Worm (Caenorhabditis elegans) whole organism, L3 larva: ENCODE measurements around the gene T08G5.2.

Experiments used
- R02D3.7 ChIP-seq: fragments of 150-350 bp; optimal IDR thresholded peaks from 2 replicates; lab custom pipeline; 2014; ENCODE audit warnings: missing biosample characterization, missing genetic modification characterization
- ZK546.5 ChIP-seq: sonication (generic microtip); optimal IDR thresholded peaks from 2 replicates; lab custom pipeline; 2017; ENCODE audit warnings: missing biosample characterization, missing genetic modification characterization
- aly-2 ChIP-seq: fragments of 150-350 bp; optimal IDR thresholded peaks from 2 replicates; lab custom pipeline; 2014; ENCODE audit warnings: missing biosample characterization, missing genetic modification characterization
- ama-1 ChIP-seq: fragments of 150-350 bp; optimal IDR thresholded peaks from 2 replicates; lab custom pipeline; 2018
- ceh-16 ChIP-seq: sonication (generic microtip); optimal IDR thresholded peaks from 2 replicates; lab custom pipeline; 2017; ENCODE audit warnings: missing biosample characterization, missing genetic modification characterization
- ceh-82 ChIP-seq: fragments of 150-350 bp; optimal IDR thresholded peaks from 2 replicates; lab custom pipeline; 2014; ENCODE audit warnings: missing biosample characterization, missing genetic modification characterization
- egl-27 ChIP-seq: sonication (generic microtip); optimal IDR thresholded peaks from 4 replicates; lab custom pipeline; 2017; ENCODE audit warnings: missing biosample characterization, missing genetic modification reagents, missing genetic modification characterization
- egl-5 ChIP-seq: fragments of 150-350 bp; optimal IDR thresholded peaks from 2 replicates; lab custom pipeline; 2017; ENCODE audit warnings: missing biosample characterization, missing genetic modification reagents, missing genetic modification characterization, inconsistent platforms
- elt-1 ChIP-seq: fragments of 150-350 bp; optimal IDR thresholded peaks from 2 replicates; lab custom pipeline; 2014; ENCODE audit warnings: missing biosample characterization, missing genetic modification characterization
- elt-2 ChIP-seq: sonication (generic microtip); optimal IDR thresholded peaks from 2 replicates; lab custom pipeline; 2016; ENCODE audit warnings: missing genetic modification reagents, mild to moderate bottlenecking, missing genetic modification characterization, missing compliant biosample characterization
- elt-3 ChIP-seq, 3 experiments: fragments of 150-350 bp in 1 of 3; sonication (generic microtip) in 2 of 3; optimal IDR thresholded peaks; 2 replicates in 2 of 3; 4 replicates in 1 of 3; lab custom pipeline; 2014 to 2017; ENCODE audit warnings: missing biosample characterization in 3 of 3, missing genetic modification characterization in 3 of 3
- fkh-10 ChIP-seq: sonication (generic microtip); optimal IDR thresholded peaks from 2 replicates; lab custom pipeline; 2017; ENCODE audit warnings: missing biosample characterization, missing genetic modification reagents, missing genetic modification characterization
- fkh-2 ChIP-seq: fragments of 150-350 bp; optimal IDR thresholded peaks from 2 replicates; lab custom pipeline; 2014; ENCODE audit warnings: missing biosample characterization, missing genetic modification reagents, missing genetic modification characterization
- fos-1 ChIP-seq: fragments of 150-350 bp; optimal IDR thresholded peaks from 2 replicates; lab custom pipeline; 2014; ENCODE audit warnings: missing biosample characterization, missing genetic modification characterization
- hmg-11 ChIP-seq: sonication (generic microtip); optimal IDR thresholded peaks from 2 replicates; lab custom pipeline; 2016; ENCODE audit warnings: missing genetic modification characterization, missing compliant biosample characterization
- lin-15B ChIP-seq: fragments of 150-350 bp; optimal IDR thresholded peaks from 2 replicates; lab custom pipeline; 2014; ENCODE audit warnings: missing biosample characterization, missing genetic modification characterization
- lin-39 ChIP-seq: fragments of 150-350 bp; optimal IDR thresholded peaks from 2 replicates; lab custom pipeline; 2018; ENCODE audit warnings: missing biosample characterization, missing genetic modification reagents, missing genetic modification characterization
- lsy-12 ChIP-seq: sonication (generic microtip); optimal IDR thresholded peaks from 2 replicates; lab custom pipeline; 2016; ENCODE audit warnings: mild to moderate bottlenecking, missing genetic modification characterization, missing compliant biosample characterization
- mdl-1 ChIP-seq: fragments of 150-350 bp; optimal IDR thresholded peaks from 2 replicates; lab custom pipeline; 2014; ENCODE audit warnings: missing biosample characterization, missing genetic modification characterization
- nfya-1 ChIP-seq: sonication (generic microtip); optimal IDR thresholded peaks from 2 replicates; lab custom pipeline; 2017; ENCODE audit warnings: missing genetic modification characterization, mild to moderate bottlenecking, missing compliant biosample characterization, antibody characterized with exemption, moderate library complexity; ENCODE audit not compliant: insufficient read depth
- nhr-11 ChIP-seq: fragments of 150-350 bp; optimal IDR thresholded peaks from 2 replicates; lab custom pipeline; 2014; ENCODE audit warnings: missing biosample characterization, missing genetic modification characterization
- nhr-12 ChIP-seq: fragments of 150-350 bp; optimal IDR thresholded peaks from 2 replicates; lab custom pipeline; 2014; ENCODE audit warnings: missing biosample characterization, missing genetic modification characterization
- nhr-23 ChIP-seq: fragments of 150-350 bp; optimal IDR thresholded peaks from 2 replicates; lab custom pipeline; 2014; ENCODE audit warnings: missing biosample characterization, missing genetic modification reagents, missing genetic modification characterization
- nhr-25 ChIP-seq: sonication (generic microtip); optimal IDR thresholded peaks from 2 replicates; lab custom pipeline; 2017; ENCODE audit warnings: missing biosample characterization, missing genetic modification characterization
- nhr-28 ChIP-seq: fragments of 150-350 bp; optimal IDR thresholded peaks from 2 replicates; lab custom pipeline; 2014; ENCODE audit warnings: missing biosample characterization, missing genetic modification characterization
- pha-4 ChIP-seq: fragments of 150-350 bp; optimal IDR thresholded peaks from 2 replicates; lab custom pipeline; 2014; ENCODE audit warnings: missing biosample characterization, missing genetic modification reagents, missing genetic modification characterization
- pqm-1 ChIP-seq: fragments of 150-350 bp; optimal IDR thresholded peaks from 2 replicates; lab custom pipeline; 2017; ENCODE audit warnings: missing biosample characterization, missing genetic modification characterization, inconsistent platforms
- sea-2 ChIP-seq: fragments of 150-350 bp; sonication (generic microtip); optimal IDR thresholded peaks from 4 replicates; lab custom pipeline; 2014; ENCODE audit warnings: missing biosample characterization, missing genetic modification reagents, missing genetic modification characterization
- skn-1 ChIP-seq: fragments of 150-350 bp; optimal IDR thresholded peaks from 2 replicates; lab custom pipeline; 2014; ENCODE audit warnings: missing biosample characterization, missing genetic modification characterization
- snpc-4 ChIP-seq: fragments of 150-350 bp; optimal IDR thresholded peaks from 2 replicates; lab custom pipeline; 2014; ENCODE audit warnings: missing biosample characterization, missing genetic modification characterization
- unc-39 ChIP-seq: sonication (generic microtip); optimal IDR thresholded peaks from 4 replicates; lab custom pipeline; 2017; ENCODE audit warnings: missing biosample characterization, missing genetic modification characterization
- zag-1 ChIP-seq: fragments of 150-350 bp; optimal IDR thresholded peaks from 2 replicates; lab custom pipeline; 2014; ENCODE audit warnings: missing biosample characterization, missing genetic modification characterization
- ztf-4 ChIP-seq: fragments of 150-350 bp; optimal IDR thresholded peaks from 2 replicates; lab custom pipeline; 2014; ENCODE audit warnings: missing biosample characterization, missing genetic modification characterization

The T08G5.2 gene

DNA sequence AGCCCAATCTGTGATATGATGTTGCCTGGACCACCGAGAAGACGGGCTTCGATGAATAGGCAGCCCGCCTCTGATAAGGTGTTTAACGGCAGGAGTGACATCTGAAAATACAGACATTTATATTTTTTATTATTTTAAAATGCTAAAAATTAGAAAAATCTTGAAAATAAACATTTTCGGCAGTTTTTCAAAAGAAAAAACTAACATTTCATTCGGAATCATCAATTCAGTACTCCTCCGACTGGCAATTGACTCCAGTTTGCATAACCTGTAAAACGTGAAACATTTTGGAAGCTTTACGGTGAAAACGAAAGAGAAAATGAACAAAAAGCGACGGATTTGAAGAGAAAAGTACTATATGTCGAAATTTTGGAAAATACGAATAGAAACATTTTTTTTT, 20.3 kb downstream of the T08G5.2 start, which contains the start of gene ric-7:
TSS of gene ric-7 (minus strand) at position 101 of the 400 bp plus-strand sequence.
- no peak for TF ChIP-seq nhr-25 (tag; lab: Kevin White, UChicago)
- TF ChIP-seq fkh-2 (tag; lab: Kevin White, UChicago): no peak

DNA sequence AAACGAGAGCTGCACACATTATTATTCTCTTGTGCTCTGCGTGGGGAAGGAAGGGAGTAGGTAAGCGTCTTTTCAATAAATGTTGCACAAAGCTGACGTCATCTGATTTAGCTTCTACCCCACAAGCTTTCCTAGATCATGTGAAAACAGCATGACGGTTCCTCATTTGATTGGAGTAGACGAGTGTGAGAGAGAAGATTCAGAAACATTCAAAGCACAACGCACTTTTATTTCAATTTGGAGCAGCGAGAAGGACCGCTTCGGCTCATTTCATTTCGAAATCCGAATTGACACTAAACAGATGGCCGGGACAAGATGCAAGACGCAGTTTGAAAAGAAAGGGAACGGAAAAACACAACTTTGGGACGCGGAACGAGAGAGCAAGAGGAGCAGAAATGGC, 21.8 kb downstream of the T08G5.2 start:
- TF ChIP-seq egl-5 (peak; percentile 50), elt-3 (tag; optimal IDR thresholded peaks at IDR 0.05; lab: Kevin White, UChicago) (no peak), fos-1 (tag; lab: Kevin White, UChicago) (no peak), ceh-16 (tag; lab: Kevin White, UChicago) (no peak), fkh-10 (peak; percentile 66), lin-39 (tag; lab: Kevin White, UChicago) (peak; percentile 26), skn-1 (no peak), sea-2 (GFP tag; lab: Kevin White, UChicago) (no peak), fkh-2 (tag; lab: Kevin White, UChicago) (no peak), nfya-1 (tag; lab: Kevin White, UChicago) (peak; percentile 14), nhr-28 (tag; lab: Kevin White, UChicago) (no peak), ama-1 (lab: Kevin White, UChicago) (no peak)

DNA sequence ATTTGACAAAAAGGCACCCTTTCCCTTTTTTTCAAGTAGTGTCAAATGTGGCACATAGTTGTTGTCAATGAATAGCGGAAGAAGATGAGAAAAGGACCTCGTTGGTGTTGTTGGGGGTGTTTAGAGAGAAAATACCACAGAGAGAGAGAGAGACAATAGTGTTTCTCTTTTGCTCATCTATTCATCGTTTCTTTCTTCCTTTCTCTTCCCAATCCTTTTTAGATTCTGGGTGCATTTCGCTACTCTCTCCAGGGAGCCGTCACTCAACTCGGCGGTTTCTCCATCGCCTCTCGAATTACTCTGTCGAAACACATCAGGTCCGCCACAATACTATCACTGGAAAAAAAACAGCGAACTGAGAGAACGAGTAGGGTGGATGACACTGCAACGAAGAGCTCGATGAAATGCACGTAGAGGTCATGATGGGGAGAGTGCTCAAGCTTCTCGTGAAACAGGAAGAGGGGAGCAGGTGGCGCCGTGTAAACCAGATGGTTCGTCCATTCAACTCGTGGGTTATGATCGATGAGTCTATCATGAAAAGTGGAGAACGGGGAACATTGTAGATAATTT, 22.4 kb downstream of the T08G5.2 start:
- TF ChIP-seq egl-5: peak; percentile 53
- no peak for TF ChIP-seq nhr-23 (tag; lab: Kevin White, UChicago)
- TF ChIP-seq snpc-4 (tag; lab: Kevin White, UChicago): peak; percentile 0
- TF ChIP-seq hmg-11 (tag; lab: Kevin White, UChicago): peak; percentile 8
- peak; percentile 29 for TF ChIP-seq nfya-1 (tag; lab: Kevin White, UChicago)
- TF ChIP-seq elt-3 (tag; optimal IDR thresholded peaks at IDR 0.05; lab: Kevin White, UChicago): no peak
- TF ChIP-seq, all 47 proteins: peak for 4

DNA sequence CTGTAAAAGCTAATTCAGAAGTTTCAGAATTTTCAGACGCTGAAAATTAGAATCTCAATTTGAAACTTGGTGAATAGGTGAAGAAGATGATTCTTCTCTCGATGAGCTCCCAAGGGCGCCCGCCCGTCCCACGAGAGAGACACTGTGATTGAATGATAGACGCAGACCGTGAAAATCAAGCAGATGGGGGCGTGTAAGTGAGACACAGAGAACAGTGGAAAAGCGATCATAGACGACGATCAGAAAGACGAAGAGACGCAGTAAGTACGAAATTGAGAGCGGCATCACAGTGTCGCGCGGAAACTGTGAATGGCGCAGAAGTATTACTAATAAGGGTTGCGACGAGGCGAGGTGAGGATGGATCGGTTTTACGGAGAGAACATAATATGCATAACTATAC, 23.7 kb downstream of the T08G5.2 start:
- no peak for TF ChIP-seq lin-15B
- peak; percentile 43 for TF ChIP-seq pha-4 (tag; lab: Kevin White, UChicago)
- no peak for TF ChIP-seq nhr-28 (tag; lab: Kevin White, UChicago)
- no peak for TF ChIP-seq sea-2 (GFP tag; lab: Kevin White, UChicago)
- no peak for TF ChIP-seq skn-1
- no peak for TF ChIP-seq elt-1 (tag; lab: Kevin White, UChicago)
- TF ChIP-seq nhr-25 (tag; lab: Kevin White, UChicago): peak; percentile 35
- no peak for TF ChIP-seq ceh-16 (tag; lab: Kevin White, UChicago)
- TF ChIP-seq nhr-11 (tag; lab: Kevin White, UChicago): no peak
- no peak for TF ChIP-seq aly-2 (tag; lab: Kevin White, UChicago)
- no peak for TF ChIP-seq hmg-11 (tag; lab: Kevin White, UChicago)
- TF ChIP-seq zag-1 (tag; lab: Kevin White, UChicago): no peak
- no peak for TF ChIP-seq egl-5
- no peak for TF ChIP-seq R02D3.7 (tag; lab: Kevin White, UChicago)
- no peak for TF ChIP-seq nhr-12
- TF ChIP-seq elt-2 (tag; lab: Kevin White, UChicago): no peak
- TF ChIP-seq ama-1 (lab: Kevin White, UChicago): no peak
- no peak for TF ChIP-seq lsy-12 (tag; lab: Kevin White, UChicago)
- TF ChIP-seq fos-1 (tag; lab: Kevin White, UChicago): no peak
- TF ChIP-seq egl-27 (tag; lab: Kevin White, UChicago): no peak
- TF ChIP-seq ceh-82: no peak
- no peak for TF ChIP-seq ZK546.5
- no peak for TF ChIP-seq lin-39 (tag; lab: Kevin White, UChicago)
- TF ChIP-seq pqm-1: peak; percentile 21

DNA sequence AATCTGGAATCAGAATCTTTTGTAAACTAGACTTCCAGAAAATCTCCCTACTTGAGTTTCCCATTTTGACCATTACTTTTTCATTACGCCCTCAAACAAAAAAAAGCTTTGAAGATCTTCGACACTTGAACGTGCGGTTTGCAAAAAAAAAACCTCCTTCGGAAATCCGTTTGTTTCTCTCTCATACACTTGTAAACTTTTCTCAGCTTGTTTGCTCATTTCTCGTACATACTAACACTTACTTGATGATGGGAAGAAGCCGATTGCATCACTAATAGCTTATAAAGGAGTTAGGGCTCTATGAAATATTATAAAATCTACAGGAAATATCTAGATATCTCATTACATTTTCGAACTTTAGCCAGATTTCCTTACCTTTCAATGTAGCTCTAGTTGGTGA, 24.2 kb downstream of the T08G5.2 start:
- TF ChIP-seq hmg-11 (tag; lab: Kevin White, UChicago): no peak
- no peak for TF ChIP-seq mdl-1
- no peak for TF ChIP-seq ztf-4
- TF ChIP-seq nhr-23 (tag; lab: Kevin White, UChicago): no peak
- TF ChIP-seq skn-1: no peak
- TF ChIP-seq pqm-1: no peak
- no peak for TF ChIP-seq unc-39 (tag; lab: Kevin White, UChicago)
- TF ChIP-seq, all 47 proteins: peak for 0
